Fruit fly (Drosophila melanogaster) whole organism, adult: ENCODE results near the gene CG42820.

ENCODE experiments used
- CG11617 ChIP-seq: fragments of 200-800 bp; sonication (Bioruptor generic); optimal IDR thresholded peaks from 2 replicates; lab custom pipeline; 2017; ENCODE audit warnings: mild to moderate bottlenecking, missing biosample characterization, missing genetic modification reagents, missing genetic modification characterization
- CG12768 ChIP-seq: fragments of 200-800 bp; sonication (Bioruptor generic); optimal IDR thresholded peaks from 2 replicates; lab custom pipeline; 2017; ENCODE audit warnings: missing biosample characterization, missing genetic modification characterization, mild to moderate bottlenecking, moderate library complexity, missing genetic modification reagents
- CG14711 ChIP-seq: fragments of 200-800 bp; sonication (Bioruptor generic); optimal IDR thresholded peaks from 2 replicates; lab custom pipeline; 2018; ENCODE audit warnings: missing biosample characterization, mild to moderate bottlenecking, missing genetic modification characterization, moderate library complexity
- CG1620 ChIP-seq: fragments of 200-800 bp; sonication (Bioruptor generic); optimal IDR thresholded peaks from 2 replicates; lab custom pipeline; 2016; ENCODE audit warnings: missing biosample characterization, missing genetic modification characterization
- CG33017 ChIP-seq: fragments of 200-800 bp; sonication (Bioruptor generic); optimal IDR thresholded peaks from 2 replicates; lab custom pipeline; 2018; ENCODE audit warnings: missing biosample characterization, mild to moderate bottlenecking, missing genetic modification characterization, moderate library complexity
- CG5204 ChIP-seq: fragments of 200-800 bp; sonication (Bioruptor generic); optimal IDR thresholded peaks from 2 replicates; lab custom pipeline; 2016; ENCODE audit warnings: missing biosample characterization, missing genetic modification characterization
- CG7045 ChIP-seq: fragments of 200-800 bp; sonication (Bioruptor generic); optimal IDR thresholded peaks from 2 replicates; lab custom pipeline; 2017; ENCODE audit warnings: missing biosample characterization, mild to moderate bottlenecking, missing genetic modification characterization
- CG7101 ChIP-seq: fragments of 200-800 bp; sonication (Bioruptor generic); optimal IDR thresholded peaks from 2 replicates; lab custom pipeline; 2018; ENCODE audit warnings: missing biosample characterization, mild to moderate bottlenecking, missing genetic modification characterization, moderate library complexity
- Clk ChIP-seq: fragments of 200-800 bp; sonication (Bioruptor generic); optimal IDR thresholded peaks from 2 replicates; lab custom pipeline; 2017; ENCODE audit warnings: missing biosample characterization, missing genetic modification characterization
- Crg-1 ChIP-seq: fragments of 200-800 bp; sonication (Bioruptor generic); optimal IDR thresholded peaks from 2 replicates; lab custom pipeline; 2016; ENCODE audit warnings: missing biosample characterization, missing genetic modification characterization
- Hr96 ChIP-seq: fragments of 200-800 bp; sonication (Bioruptor generic); optimal IDR thresholded peaks from 2 replicates; lab custom pipeline; 2016; ENCODE audit warnings: missing biosample characterization, missing genetic modification characterization
- Mnt ChIP-seq: fragments of 200-800 bp; sonication (Bioruptor generic); optimal IDR thresholded peaks from 2 replicates; lab custom pipeline; 2016; ENCODE audit warnings: missing biosample characterization, mild to moderate bottlenecking, missing genetic modification characterization
- bab1 ChIP-seq: fragments of 200-800 bp; sonication (Bioruptor generic); optimal IDR thresholded peaks from 3 replicates; lab custom pipeline; 2019; ENCODE audit warnings: missing biosample characterization, mild to moderate bottlenecking, missing genetic modification characterization, moderate library complexity
- cic ChIP-seq: fragments of 200-800 bp; sonication (Bioruptor generic); optimal IDR thresholded peaks from 2 replicates; lab custom pipeline; 2017; ENCODE audit warnings: missing biosample characterization, mild to moderate bottlenecking, missing genetic modification characterization, moderate library complexity
- cnc ChIP-seq, 2 experiments: fragments of >200 bp; optimal IDR thresholded peaks; 2 replicates each; lab custom pipeline; 2017
- kay ChIP-seq: fragments of 200-800 bp; sonication (Bioruptor generic); peaks from one replicate; lab custom pipeline; 2016; ENCODE audit warnings: missing biosample characterization, missing genetic modification characterization, borderline replicate concordance
- ovo ChIP-seq: fragments of 200-800 bp; sonication (Bioruptor generic); optimal IDR thresholded peaks from 2 replicates; lab custom pipeline; 2016; ENCODE audit warnings: missing biosample characterization, missing genetic modification characterization
- pad ChIP-seq: fragments of 200-800 bp; sonication (Bioruptor generic); optimal IDR thresholded peaks from 3 replicates; lab custom pipeline; 2017; ENCODE audit warnings: missing biosample characterization, missing genetic modification characterization, mild to moderate bottlenecking, moderate library complexity, missing genetic modification reagents
- tj ChIP-seq: fragments of 200-800 bp; sonication (Bioruptor generic); optimal IDR thresholded peaks from 3 replicates; lab custom pipeline; 2017; ENCODE audit warnings: missing biosample characterization, mild to moderate bottlenecking, missing genetic modification characterization, moderate library complexity
- toe ChIP-seq: fragments of 200-800 bp; sonication (Bioruptor generic); optimal IDR thresholded peaks from 2 replicates; lab custom pipeline; 2016; ENCODE audit warnings: missing biosample characterization, missing genetic modification characterization

CG42820 gene

dm6 chr2L:8420259-8420930 is 28.2 kb upstream of the CG42820 start:
- no peak for TF ChIP-seq CG12768
- TF ChIP-seq CG14711 = no peak
- no peak for TF ChIP-seq kay (GFP tag; lab: Kevin White, UChicago)
- TF ChIP-seq CG1620 = no peak
- no peak for TF ChIP-seq CG7101 (tag; lab: Kevin White, UChicago)
- no peak for TF ChIP-seq Crg-1
- no peak for TF ChIP-seq CG7045 (GFP tag; lab: Kevin White, UChicago)
- TF ChIP-seq cic (GFP tag; lab: Kevin White, UChicago) = no peak
- no peak for TF ChIP-seq toe (GFP tag; lab: Kevin White, UChicago)
- no peak for TF ChIP-seq CG5204 (GFP tag; lab: Kevin White, UChicago)
- TF ChIP-seq Clk (GFP tag; lab: Kevin White, UChicago) = no peak
- no peak for TF ChIP-seq Hr96 (GFP tag; lab: Kevin White, UChicago)
- TF ChIP-seq bab1 (GFP tag; lab: Kevin White, UChicago) = no peak
- no peak for TF ChIP-seq pad
- TF ChIP-seq tj = no peak
- no peak for TF ChIP-seq cnc (optimal IDR thresholded peaks at IDR 0.05; lab: Kevin White, UChicago)
- no peak for TF ChIP-seq CG33017 (tag; lab: Kevin White, UChicago)
- no peak for TF ChIP-seq ovo (GFP tag; lab: Kevin White, UChicago)

dm6 chr2L:8419382-8419940 is 27.3 kb upstream of the CG42820 start:
- no peak for TF ChIP-seq tj
- TF ChIP-seq pad = peak; percentile 70

- TF ChIP-seq tj = peak; percentile 68
- TF ChIP-seq CG12768 = no peak
Observed at dm6 chr2L:8418113-8418885, 26.1 kb upstream of the CG42820 start.

- TF ChIP-seq tj = peak; percentile 91
- TF ChIP-seq pad = no peak
Observed at dm6 chr2L:8417562-8417961, 25.4 kb upstream of the CG42820 start.

- no peak for TF ChIP-seq cnc (optimal IDR thresholded peaks at IDR 0.05; lab: Kevin White, UChicago)
- no peak for TF ChIP-seq Mnt (GFP tag; lab: Kevin White, UChicago)
- no peak for TF ChIP-seq kay (GFP tag; lab: Kevin White, UChicago)
- TF ChIP-seq cic (GFP tag; lab: Kevin White, UChicago) = peak; percentile 19
- TF ChIP-seq tj = peak; percentile 10
- no peak for TF ChIP-seq ovo (GFP tag; lab: Kevin White, UChicago)
- TF ChIP-seq bab1 (GFP tag; lab: Kevin White, UChicago) = peak; percentile 8
- TF ChIP-seq CG33017 (tag; lab: Kevin White, UChicago) = peak; percentile 1
- TF ChIP-seq Hr96 (GFP tag; lab: Kevin White, UChicago) = peak; percentile 33
- peak; percentile 5 for TF ChIP-seq CG7045 (GFP tag; lab: Kevin White, UChicago)
Observed at dm6 chr2L:8416350-8417046, 24.3 kb upstream of the CG42820 start.

dm6 chr2L:8414887-8415883 is 23.0 kb upstream of the CG42820 start, which contains the start of the genes CG13398 and Akap200:
CG13398 (minus strand) TSS chr2L:8415256.
Akap200 (plus strand) TSS chr2L:8415690.
- no peak for TF ChIP-seq CG14711
- TF ChIP-seq ovo (GFP tag; lab: Kevin White, UChicago) = peak; percentile 59
- no peak for TF ChIP-seq Hr96 (GFP tag; lab: Kevin White, UChicago)
- peak; percentile 60 for TF ChIP-seq CG5204 (GFP tag; lab: Kevin White, UChicago)
- TF ChIP-seq CG33017 (tag; lab: Kevin White, UChicago) = peak; percentile 51
- no peak for TF ChIP-seq Crg-1
- no peak for TF ChIP-seq cnc (optimal IDR thresholded peaks at IDR 0.05; lab: Kevin White, UChicago)
- TF ChIP-seq bab1 (GFP tag; lab: Kevin White, UChicago) = no peak
- peak; percentile 44 for TF ChIP-seq pad
- TF ChIP-seq kay (GFP tag; lab: Kevin White, UChicago) = no peak
- peak; percentile 61 for TF ChIP-seq CG1620
- TF ChIP-seq CG7101 (tag; lab: Kevin White, UChicago) = peak; percentile 68
- peak; percentile 17 for TF ChIP-seq tj
- peak; percentile 48 for TF ChIP-seq CG12768
- TF ChIP-seq cic (GFP tag; lab: Kevin White, UChicago) = no peak
- TF ChIP-seq CG11617 (GFP tag; lab: Kevin White, UChicago) = peak; percentile 59
- peak; percentile 25 for TF ChIP-seq CG7045 (GFP tag; lab: Kevin White, UChicago)
